Worm (Caenorhabditis elegans): ENCODE results near the gene F20D12.12.

The F20D12.12 gene

DNA sequence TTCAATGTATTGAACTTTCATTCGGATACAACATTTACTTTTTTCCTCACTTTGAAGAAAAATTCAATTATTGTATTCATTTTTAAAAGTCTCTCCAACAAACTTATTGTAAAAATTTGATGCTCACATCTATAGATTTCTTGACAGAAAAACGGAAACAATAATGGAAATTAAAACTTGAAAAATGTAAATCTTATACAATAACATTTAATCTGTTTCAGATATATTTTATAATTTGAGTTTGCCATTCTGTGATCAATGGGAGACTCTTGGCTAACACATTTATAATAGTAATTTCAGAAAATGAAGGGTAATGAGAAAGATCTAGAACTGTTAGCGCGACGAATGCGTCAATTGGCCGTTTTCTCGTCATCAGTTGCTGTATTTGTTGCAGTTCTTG is 41.1 kb downstream of the F20D12.12 start, which contains the start of gene col-115:
Gene col-115, plus strand, starts transcription at position 301 of the 400 bp plus-strand sequence.
- TF ChIP-seq unc-39 (tag; optimal IDR thresholded peaks at IDR 0.05) (no peak), sea-2 (GFP tag; optimal IDR thresholded peaks at IDR 0.05) (no peak), ZK546.5 (tag; optimal IDR thresholded peaks at IDR 0.05) (no peak), nhr-76 (tag; optimal IDR thresholded peaks at IDR 0.05) (no peak)

- TF ChIP-seq elt-2 (tag; optimal IDR thresholded peaks at IDR 0.05) = no peak
- TF ChIP-seq ceh-9 (tag; optimal IDR thresholded peaks at IDR 0.05) = no peak
- no peak for TF ChIP-seq skn-1 (tag; optimal IDR thresholded peaks at IDR 0.05)
- no peak for TF ChIP-seq ceh-82 (tag; optimal IDR thresholded peaks at IDR 0.05)
- no peak for TF ChIP-seq nhr-77 (tag; optimal IDR thresholded peaks at IDR 0.05)
- TF ChIP-seq ceh-28 (tag; optimal IDR thresholded peaks at IDR 0.05) = no peak
- TF ChIP-seq ztf-11 (tag; optimal IDR thresholded peaks at IDR 0.05) = no peak
- no peak for TF ChIP-seq tbx-2 (tag; optimal IDR thresholded peaks at IDR 0.05)
- no peak for TF ChIP-seq mml-1 (tag; optimal IDR thresholded peaks at IDR 0.05)
- no peak for TF ChIP-seq hmg-11 (tag; optimal IDR thresholded peaks at IDR 0.05)
- TF ChIP-seq nhr-25 (tag; optimal IDR thresholded peaks at IDR 0.05) = no peak
- no peak for TF ChIP-seq nfya-1 (tag; optimal IDR thresholded peaks at IDR 0.05; ENCODE audit: insufficient read depth)
- TF ChIP-seq nhr-12 (tag; optimal IDR thresholded peaks at IDR 0.05) = no peak
- TF ChIP-seq unc-39 (tag; optimal IDR thresholded peaks at IDR 0.05) = no peak
- TF ChIP-seq zag-1 (tag; optimal IDR thresholded peaks at IDR 0.05) = no peak
- TF ChIP-seq ZK546.5 (tag; optimal IDR thresholded peaks at IDR 0.05) = no peak
Observed at ce11 chrIV:7994715-7995114, 47.5 kb downstream of the F20D12.12 start.
